Worm (Caenorhabditis elegans) whole organism, L1 larva: ENCODE results near the gene F13D12.8.

Source experiments
- C04F5.9 ChIP-seq: sonication (generic microtip); optimal IDR thresholded peaks from 2 replicates; lab custom pipeline; 2016; ENCODE audit warnings: missing genetic modification characterization, missing compliant biosample characterization
- C16A3.4 ChIP-seq: fragments of 150-350 bp; optimal IDR thresholded peaks from 2 replicates; lab custom pipeline; 2014; ENCODE audit warnings: missing biosample characterization, missing genetic modification characterization
- C34B4.2 ChIP-seq: sonication (generic microtip); optimal IDR thresholded peaks from 2 replicates; lab custom pipeline; 2017; ENCODE audit warnings: mild to moderate bottlenecking, missing genetic modification characterization, missing compliant biosample characterization
- F16B12.6 ChIP-seq: fragments of 150-350 bp; optimal IDR thresholded peaks from 2 replicates; lab custom pipeline; 2014; ENCODE audit warnings: missing biosample characterization, missing genetic modification characterization
- Y116A8C.19 ChIP-seq: sonication (generic microtip); optimal IDR thresholded peaks from 2 replicates; lab custom pipeline; 2016; ENCODE audit warnings: missing compliant biosample characterization, missing genetic modification characterization, borderline replicate concordance
- alr-1 ChIP-seq: fragments of 200-800 bp; sonication (Bioruptor generic); optimal IDR thresholded peaks from 2 replicates; lab custom pipeline; 2018; ENCODE audit warnings: borderline replicate concordance, mild to moderate bottlenecking, missing genetic modification characterization, missing compliant biosample characterization
- blmp-1 ChIP-seq: fragments of 150-350 bp; optimal IDR thresholded peaks from 2 replicates; lab custom pipeline; 2014; ENCODE audit warnings: missing biosample characterization, missing genetic modification characterization
- ceh-63 ChIP-seq: fragments of 200-800 bp; sonication (Bioruptor generic); optimal IDR thresholded peaks from 2 replicates; lab custom pipeline; 2018; ENCODE audit warnings: mild to moderate bottlenecking, missing genetic modification characterization, missing compliant biosample characterization
- ceh-82 ChIP-seq, 3 experiments: fragments of 150-350 bp in 1 of 3; sonication (generic microtip) in 2 of 3; optimal IDR thresholded peaks; 2 replicates each; lab custom pipeline; 2014 to 2017; ENCODE audit warnings: missing biosample characterization in 3 of 3, missing genetic modification characterization in 3 of 3
- ceh-90 ChIP-seq: sonication (generic microtip); optimal IDR thresholded peaks from 2 replicates; lab custom pipeline; 2016; ENCODE audit warnings: missing genetic modification characterization, missing compliant biosample characterization
- dpl-1 ChIP-seq, 3 experiments: fragments of 150-350 bp in 2 of 3; sonication (generic microtip) in 1 of 3; optimal IDR thresholded peaks; 2 replicates each; lab custom pipeline; 2014 to 2017; ENCODE audit warnings: missing biosample characterization in 3 of 3, missing genetic modification characterization in 3 of 3, missing genetic modification reagents in 3 of 3
- dsc-1 ChIP-seq: sonication (generic microtip); optimal IDR thresholded peaks from 2 replicates; lab custom pipeline; 2016; ENCODE audit warnings: mild to moderate bottlenecking, missing genetic modification characterization, missing compliant biosample characterization
- efl-1 ChIP-seq, 4 experiments: fragments of 150-350 bp; optimal IDR thresholded peaks in 3 of 4; peaks in 1 of 4; 1 replicate in 1 of 4; 2 replicates in 3 of 4; lab custom pipeline; 2014; ENCODE audit warnings: missing biosample characterization in 2 of 4, missing genetic modification characterization in 2 of 4, missing genetic modification reagents in 2 of 4
- egl-27 ChIP-seq, 2 experiments: fragments of 150-350 bp in 1 of 2; sonication (generic microtip); optimal IDR thresholded peaks; 3 replicates each; lab custom pipeline; 2017 to 2018; ENCODE audit warnings: missing biosample characterization in 2 of 2, missing genetic modification characterization in 2 of 2, missing genetic modification reagents in 2 of 2
- elt-2 ChIP-seq: sonication (generic microtip); optimal IDR thresholded peaks from 2 replicates; lab custom pipeline; 2016; ENCODE audit warnings: missing genetic modification characterization, mild to moderate bottlenecking, inconsistent platforms, missing compliant biosample characterization, missing genetic modification reagents
- fkh-10 ChIP-seq: sonication (generic microtip); optimal IDR thresholded peaks from 2 replicates; lab custom pipeline; 2017; ENCODE audit warnings: missing biosample characterization, missing genetic modification reagents, missing genetic modification characterization
- fkh-4 ChIP-seq: sonication (generic microtip); optimal IDR thresholded peaks from 2 replicates; lab custom pipeline; 2016; ENCODE audit warnings: missing compliant biosample characterization, missing genetic modification characterization, borderline replicate concordance
- fkh-8 ChIP-seq: sonication (generic microtip); optimal IDR thresholded peaks from 2 replicates; lab custom pipeline; 2016; ENCODE audit warnings: mild to moderate bottlenecking, missing genetic modification characterization, missing compliant biosample characterization
- fos-1 ChIP-seq: fragments of 150-350 bp; optimal IDR thresholded peaks from 2 replicates; lab custom pipeline; 2014; ENCODE audit warnings: missing biosample characterization, missing genetic modification characterization
- isw-1 ChIP-seq: fragments of 200-800 bp; sonication (Bioruptor generic); IDR thresholded peaks from 2 replicates; pipeline ENCODE4 v1.3.6; 2022; ENCODE audit warnings: missing genetic modification characterization, missing compliant biosample characterization
- lin-13 ChIP-seq: fragments of 150-350 bp; optimal IDR thresholded peaks from 2 replicates; lab custom pipeline; 2014; ENCODE audit warnings: missing biosample characterization, missing genetic modification reagents, missing genetic modification characterization
- lin-14 ChIP-seq: fragments of 200-800 bp; sonication (Bioruptor generic); optimal IDR thresholded peaks from 2 replicates; lab custom pipeline; 2018; ENCODE audit warnings: mild to moderate bottlenecking, missing genetic modification characterization, moderate library complexity, missing compliant biosample characterization
- lin-35 ChIP-seq, 2 experiments: fragments of 150-350 bp; optimal IDR thresholded peaks; 2 replicates each; lab custom pipeline; 2014; ENCODE audit warnings: missing biosample characterization in 2 of 2, missing genetic modification characterization in 2 of 2, missing genetic modification reagents in 2 of 2
- lsy-2 ChIP-seq, 2 experiments: fragments of 150-350 bp; optimal IDR thresholded peaks; 2 replicates each; lab custom pipeline; 2014; ENCODE audit warnings: missing biosample characterization in 2 of 2, missing genetic modification characterization in 2 of 2
- mab-9 ChIP-seq: fragments of 200-800 bp; sonication (Bioruptor generic); IDR thresholded peaks from 2 replicates; pipeline ENCODE4 v1.3.6; 2022; ENCODE audit warnings: missing genetic modification reagents, missing genetic modification characterization, missing compliant biosample characterization
- mdl-1 ChIP-seq, 2 experiments: fragments of 150-350 bp; optimal IDR thresholded peaks; 2 replicates each; lab custom pipeline; 2014 to 2017; ENCODE audit warnings: missing biosample characterization in 2 of 2, missing genetic modification characterization in 2 of 2, inconsistent platforms in 1 of 2
- mef-2 ChIP-seq: fragments of 150-350 bp; optimal IDR thresholded peaks from 2 replicates; lab custom pipeline; 2014; ENCODE audit warnings: missing biosample characterization, missing genetic modification characterization
- mep-1 ChIP-seq: fragments of 150-350 bp; optimal IDR thresholded peaks from 2 replicates; lab custom pipeline; 2014; ENCODE audit warnings: missing biosample characterization, missing genetic modification characterization
- nhr-11 ChIP-seq: fragments of 150-350 bp; optimal IDR thresholded peaks from 2 replicates; lab custom pipeline; 2014; ENCODE audit warnings: missing biosample characterization, missing genetic modification characterization
- nhr-12 ChIP-seq: sonication (generic microtip); optimal IDR thresholded peaks from 2 replicates; lab custom pipeline; 2017; ENCODE audit warnings: missing biosample characterization, missing genetic modification characterization
- nhr-20 ChIP-seq: sonication (generic microtip); optimal IDR thresholded peaks from 2 replicates; lab custom pipeline; 2016; ENCODE audit warnings: mild to moderate bottlenecking, missing genetic modification characterization, missing compliant biosample characterization
- nhr-47 ChIP-seq: sonication (generic microtip); optimal IDR thresholded peaks from 2 replicates; lab custom pipeline; 2016; ENCODE audit warnings: mild to moderate bottlenecking, missing genetic modification characterization, moderate library complexity, missing compliant biosample characterization
- nhr-77 ChIP-seq: fragments of 150-350 bp; optimal IDR thresholded peaks from 2 replicates; lab custom pipeline; 2014; ENCODE audit warnings: missing biosample characterization, missing genetic modification characterization
- nhr-84 ChIP-seq: sonication (generic microtip); optimal IDR thresholded peaks from 2 replicates; lab custom pipeline; 2017; ENCODE audit warnings: missing biosample characterization, missing genetic modification characterization
- nhr-85 ChIP-seq: sonication (generic microtip); peaks from one replicate; lab custom pipeline; 2016; ENCODE audit warnings: missing genetic modification characterization, inconsistent platforms, missing compliant biosample characterization
- pqm-1 ChIP-seq: sonication (generic microtip); optimal IDR thresholded peaks from 3 replicates; lab custom pipeline; 2017; ENCODE audit warnings: missing biosample characterization, missing genetic modification characterization
- rnt-1 ChIP-seq: sonication (generic microtip); optimal IDR thresholded peaks from 2 replicates; lab custom pipeline; 2016; ENCODE audit warnings: mild to moderate bottlenecking, missing genetic modification characterization, moderate library complexity, missing compliant biosample characterization
- skn-1 ChIP-seq: fragments of 150-350 bp; optimal IDR thresholded peaks from 2 replicates; lab custom pipeline; 2014; ENCODE audit warnings: missing biosample characterization, missing genetic modification characterization
- snpc-4 ChIP-seq: fragments of 150-350 bp; optimal IDR thresholded peaks from 2 replicates; lab custom pipeline; 2014; ENCODE audit warnings: missing biosample characterization, missing genetic modification characterization
- snu-23 ChIP-seq: sonication (generic microtip); optimal IDR thresholded peaks from 2 replicates; lab custom pipeline; 2016; ENCODE audit warnings: missing genetic modification characterization, missing compliant biosample characterization
- sup-37 ChIP-seq: fragments of 200-800 bp; sonication (Bioruptor generic); optimal IDR thresholded peaks from 2 replicates; lab custom pipeline; 2018; ENCODE audit warnings: mild to moderate bottlenecking, missing genetic modification characterization, missing compliant biosample characterization
- tbx-2 ChIP-seq: sonication (generic microtip); optimal IDR thresholded peaks from 2 replicates; lab custom pipeline; 2016; ENCODE audit warnings: missing genetic modification characterization, missing compliant biosample characterization
- tlp-1 ChIP-seq: fragments of 150-350 bp; optimal IDR thresholded peaks from 2 replicates; lab custom pipeline; 2014; ENCODE audit warnings: missing biosample characterization, missing genetic modification characterization
- unc-62 ChIP-seq: fragments of 150-350 bp; optimal IDR thresholded peaks from 2 replicates; lab custom pipeline; 2014; ENCODE audit warnings: missing biosample characterization, missing genetic modification reagents, missing genetic modification characterization
- unc-86 ChIP-seq: sonication (generic microtip); optimal IDR thresholded peaks from 2 replicates; lab custom pipeline; 2016; ENCODE audit warnings: missing genetic modification characterization, missing compliant biosample characterization
- vab-15 ChIP-seq: sonication (generic microtip); optimal IDR thresholded peaks from 2 replicates; lab custom pipeline; 2017; ENCODE audit warnings: missing genotype, mild to moderate bottlenecking, missing genetic modification characterization, missing compliant biosample characterization
- xbp-1 ChIP-seq: sonication (generic microtip); optimal IDR thresholded peaks from 2 replicates; lab custom pipeline; 2016; ENCODE audit warnings: missing genetic modification characterization, missing compliant biosample characterization
- zag-1 ChIP-seq: fragments of 150-350 bp; optimal IDR thresholded peaks from 2 replicates; lab custom pipeline; 2014; ENCODE audit warnings: missing biosample characterization, missing genetic modification characterization
- zip-4 ChIP-seq: fragments of 200-800 bp; sonication (Bioruptor generic); optimal IDR thresholded peaks from 2 replicates; lab custom pipeline; 2018; ENCODE audit warnings: mild to moderate bottlenecking, missing genetic modification characterization, moderate library complexity, missing compliant biosample characterization

F13D12.8 gene

ce11 chrII:11732513-11732912 lies at the start of gene F13D12.8:
F13D12.8 (minus strand) TSS chrII:11732594.
- TF ChIP-seq vab-15 (tag; lab: Kevin White, UChicago) (no peak), mab-9 (no peak), snpc-4 (peak; percentile 36), unc-86 (tag; lab: Kevin White, UChicago) (no peak), ceh-63 (GFP tag; lab: Kevin White, UChicago) (no peak), blmp-1 (tag; lab: Kevin White, UChicago) (no peak), skn-1 (no peak), dsc-1 (tag; lab: Kevin White, UChicago) (peak; percentile 62), lin-14 (GFP tag; lab: Kevin White, UChicago) (peak; percentile 73), rnt-1 (tag; lab: Kevin White, UChicago) (no peak), C34B4.2 (no peak), zag-1 (no peak), pqm-1 (tag; lab: Kevin White, UChicago) (no peak)

DNA sequence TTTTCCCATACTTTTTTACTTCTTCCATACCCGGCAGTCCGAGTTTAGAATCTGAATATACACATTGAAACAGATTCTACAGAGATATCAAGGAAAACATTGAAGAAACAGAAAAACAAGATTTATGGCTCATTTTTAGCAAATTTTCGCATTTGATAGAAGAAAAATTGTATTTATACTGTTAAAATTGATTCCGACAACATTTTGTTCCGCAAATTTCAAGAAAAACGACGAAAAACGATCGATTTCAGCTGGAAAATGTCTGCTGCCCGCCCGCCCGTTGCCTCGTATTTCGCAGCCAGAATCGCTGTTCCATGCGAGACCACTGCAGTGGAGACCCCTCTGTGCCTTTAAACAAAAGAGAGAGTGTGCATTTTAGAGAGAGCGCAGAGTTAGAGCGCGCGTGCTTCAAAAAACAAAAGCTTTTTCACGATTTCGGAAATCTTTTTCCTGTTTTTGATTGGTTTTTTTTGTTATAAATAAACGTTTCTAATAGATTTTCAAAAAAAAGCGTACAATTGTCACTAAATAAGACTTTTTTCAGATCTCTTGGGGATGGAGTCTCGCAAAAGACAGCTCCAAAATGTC lies 45.6 kb upstream of the F13D12.8 start, which contains the start of the genes patr-1 and dna-2:
TSS of gene patr-1 (minus strand) at position 51 of the 588 bp plus-strand sequence.
TSS of gene dna-2 (plus strand) at position 538 of the 588 bp plus-strand sequence.
- peak; percentile 86 to 96 for TF ChIP-seq lin-35 (GFP tag; optimal IDR thresholded peaks at IDR 0.05; lab: Kevin White, UChicago)
- no peak for TF ChIP-seq nhr-47 (tag; lab: Kevin White, UChicago)
- no peak for TF ChIP-seq fkh-10
- TF ChIP-seq nhr-85 (tag; lab: Kevin White, UChicago): peak; percentile 52
- peak in 2 of 3 experiments; percentile 60 to 79 for TF ChIP-seq ceh-82 (tag; optimal IDR thresholded peaks at IDR 0.05; lab: Kevin White, UChicago)
- peak; percentile 79 for TF ChIP-seq rnt-1 (tag; lab: Kevin White, UChicago)
- no peak for TF ChIP-seq nhr-12
- TF ChIP-seq dpl-1 (GFP tag; optimal IDR thresholded peaks at IDR 0.05; lab: Kevin White, UChicago): peak; percentile 86 to 91 (median 90)
- TF ChIP-seq dsc-1 (tag; lab: Kevin White, UChicago): peak; percentile 13
- no peak for TF ChIP-seq unc-62 (GFP tag; lab: Kevin White, UChicago)
- TF ChIP-seq sup-37 (GFP tag; lab: Kevin White, UChicago): no peak
- no peak for TF ChIP-seq Y116A8C.19 (tag; lab: Kevin White, UChicago)
- TF ChIP-seq nhr-77 (tag; lab: Kevin White, UChicago): peak; percentile 14
- no peak for TF ChIP-seq zip-4 (GFP tag; lab: Kevin White, UChicago)
- no peak for TF ChIP-seq pqm-1 (tag; lab: Kevin White, UChicago)
- TF ChIP-seq nhr-84 (tag; lab: Kevin White, UChicago): no peak
- peak; percentile 57 for TF ChIP-seq lin-14 (GFP tag; lab: Kevin White, UChicago)
- TF ChIP-seq xbp-1 (tag; lab: Kevin White, UChicago): peak; percentile 41
- peak; percentile 37 for TF ChIP-seq F16B12.6
- TF ChIP-seq tlp-1 (tag; lab: Kevin White, UChicago): no peak
- no peak for TF ChIP-seq alr-1
- no peak for TF ChIP-seq C04F5.9 (tag; lab: Kevin White, UChicago)
- TF ChIP-seq fkh-8 (tag; lab: Kevin White, UChicago): peak; percentile 21
- no peak for TF ChIP-seq nhr-11 (tag; lab: Kevin White, UChicago)
- peak; percentile 79 for TF ChIP-seq skn-1
- TF ChIP-seq lin-13 (GFP tag; lab: Kevin White, UChicago): peak; percentile 16
- peak; percentile 53 for TF ChIP-seq fos-1 (tag; lab: Kevin White, UChicago)
- no peak for TF ChIP-seq ceh-90 (tag; lab: Kevin White, UChicago)
- peak in 1 of 2 experiments; percentile 71 for TF ChIP-seq mdl-1 (tag; optimal IDR thresholded peaks at IDR 0.05; lab: Kevin White, UChicago)
- TF ChIP-seq efl-1 (optimal IDR thresholded peaks at IDR 0.05; lab: Kevin White, UChicago): peak; percentile 81 to 93
- peak; percentile 92 to 99 for TF ChIP-seq efl-1 (GFP tag; optimal IDR thresholded peaks at IDR 0.05 in 1 of 2; lab: Kevin White, UChicago)
- TF ChIP-seq nhr-20 (tag; lab: Kevin White, UChicago): peak; percentile 42
- TF ChIP-seq blmp-1 (tag; lab: Kevin White, UChicago): peak; percentile 52
- no peak for TF ChIP-seq egl-27 (tag; optimal IDR thresholded peaks at IDR 0.05; lab: Kevin White, UChicago)
- peak; percentile 80 to 86 for TF ChIP-seq lsy-2 (tag; optimal IDR thresholded peaks at IDR 0.05; lab: Kevin White, UChicago)
- TF ChIP-seq C16A3.4: peak; percentile 63
- TF ChIP-seq mef-2: peak; percentile 25
- TF ChIP-seq mep-1: peak; percentile 69
- TF ChIP-seq zag-1: no peak
- TF ChIP-seq tbx-2: peak; percentile 61
- TF ChIP-seq snu-23 (GFP tag; lab: Kevin White, UChicago): peak; percentile 55
- no peak for TF ChIP-seq vab-15 (tag; lab: Kevin White, UChicago)
- TF ChIP-seq elt-2 (tag; lab: Kevin White, UChicago): no peak
- TF ChIP-seq isw-1 (GFP tag; lab: Robert Waterston, UW): peak; percentile 67
- TF ChIP-seq unc-86 (tag; lab: Kevin White, UChicago): peak; percentile 33
- TF ChIP-seq fkh-4 (tag; lab: Kevin White, UChicago): no peak
